Fruit fly (Drosophila melanogaster) whole organism, embryonic: Measurements from ENCODE around the gene Gr36b.

Experiments
- B-H1 ChIP-seq: fragments of 200-800 bp; sonication (Bioruptor generic); IDR thresholded peaks from 3 replicates; pipeline ENCODE4 v1.3.6; 2022; ENCODE audit warnings: missing biosample characterization, missing genetic modification characterization
- Bdp1 ChIP-seq: fragments of 200-800 bp; sonication (Bioruptor generic); optimal IDR thresholded peaks from 3 replicates; lab custom pipeline; 2016; ENCODE audit warnings: missing biosample characterization, missing genetic modification characterization
- CG11456 ChIP-seq: fragments of 200-800 bp; sonication (Bioruptor generic); IDR thresholded peaks from 3 replicates; pipeline ENCODE4 v1.3.6; 2022; ENCODE audit warnings: missing biosample characterization, missing genetic modification characterization
- CG12155 ChIP-seq: fragments of 200-800 bp; sonication (Bioruptor generic); optimal IDR thresholded peaks from 3 replicates; lab custom pipeline; 2016; ENCODE audit warnings: missing biosample characterization, missing genetic modification characterization
- CG12219 ChIP-seq: fragments of 200-800 bp; sonication (Bioruptor generic); optimal IDR thresholded peaks from 3 replicates; lab custom pipeline; 2018; ENCODE audit warnings: missing biosample characterization, mild to moderate bottlenecking, missing genetic modification characterization
- CG13624 ChIP-seq: fragments of 200-800 bp; sonication (Bioruptor generic); optimal IDR thresholded peaks from 2 replicates; lab custom pipeline; 2016; ENCODE audit warnings: missing biosample characterization, missing genetic modification characterization
- CG14050 ChIP-seq: fragments of 200-800 bp; sonication (Bioruptor generic); IDR thresholded peaks from 3 replicates; pipeline ENCODE4 v1.3.6; 2022; ENCODE audit warnings: missing biosample characterization, missing genetic modification characterization
- CG14860 ChIP-seq: fragments of 200-800 bp; sonication (Bioruptor generic); IDR thresholded peaks from 3 replicates; pipeline ENCODE4 v1.3.6; 2022; ENCODE audit warnings: missing biosample characterization, missing genetic modification characterization; ENCODE audit not compliant: partially characterized antibody
- CG15479 ChIP-seq: fragments of 200-800 bp; sonication (Bioruptor generic); optimal IDR thresholded peaks from 3 replicates; lab custom pipeline; 2019; ENCODE audit warnings: missing biosample characterization, mild to moderate bottlenecking, missing genetic modification characterization, moderate library complexity
- CG2129 ChIP-seq: fragments of 200-800 bp; sonication (Bioruptor generic); IDR thresholded peaks from 2 replicates; pipeline ENCODE4 v1.3.6; 2022; ENCODE audit warnings: missing biosample characterization, missing genetic modification characterization; ENCODE audit not compliant: partially characterized antibody
- CG2712 ChIP-seq: fragments of 200-800 bp; optimal IDR thresholded peaks from 3 replicates; lab custom pipeline; 2019; ENCODE audit warnings: missing biosample characterization, mild to moderate bottlenecking, missing genetic modification characterization, moderate library complexity
- CG3065 ChIP-seq: fragments of 200-800 bp; sonication (Bioruptor generic); optimal IDR thresholded peaks from 2 replicates; lab custom pipeline; 2016; ENCODE audit warnings: missing biosample characterization, missing genetic modification characterization
- CG4854 ChIP-seq: fragments of 200-800 bp; sonication (Bioruptor generic); optimal IDR thresholded peaks from 2 replicates; lab custom pipeline; 2016; ENCODE audit warnings: missing biosample characterization, missing genetic modification characterization, inconsistent platforms
- Camta ChIP-seq: fragments of 200-800 bp; sonication (Bioruptor generic); optimal IDR thresholded peaks from 2 replicates; lab custom pipeline; 2016; ENCODE audit warnings: missing biosample characterization, missing genetic modification characterization
- CoRest ChIP-seq: fragments of 200-800 bp; sonication (Bioruptor generic); optimal IDR thresholded peaks from 3 replicates; lab custom pipeline; 2018; ENCODE audit warnings: missing biosample characterization, mild to moderate bottlenecking, missing genetic modification characterization, moderate library complexity
- Hand ChIP-seq: fragments of 200-800 bp; sonication (Bioruptor generic); optimal IDR thresholded peaks from 2 replicates; lab custom pipeline; 2017; ENCODE audit warnings: mild to moderate bottlenecking, missing biosample characterization, missing genetic modification reagents, missing genetic modification characterization
- HmgD ChIP-seq: fragments of 200-800 bp; sonication (Bioruptor generic); optimal IDR thresholded peaks from 3 replicates; lab custom pipeline; 2016; ENCODE audit warnings: missing biosample characterization, missing genetic modification characterization
- Hmx ChIP-seq: fragments of 200-800 bp; sonication (Bioruptor generic); optimal IDR thresholded peaks from 2 replicates; lab custom pipeline; 2016; ENCODE audit warnings: missing biosample characterization, missing genetic modification characterization
- Hr51 ChIP-seq, 2 experiments: fragments of 200-800 bp; sonication (Bioruptor generic); optimal IDR thresholded peaks; 2 replicates in 1 of 2; 3 replicates in 1 of 2; lab custom pipeline; 2016 to 2018; ENCODE audit warnings: missing biosample characterization in 2 of 2, missing genetic modification characterization in 2 of 2, mild to moderate bottlenecking in 1 of 2, moderate library complexity in 1 of 2
- Scr ChIP-seq: fragments of 200-800 bp; sonication (Bioruptor generic); IDR thresholded peaks from 2 replicates; pipeline ENCODE4 v1.3.6; 2022; ENCODE audit warnings: missing biosample characterization, missing genetic modification characterization; ENCODE audit not compliant: partially characterized antibody
- Six4 ChIP-seq: fragments of 200-800 bp; sonication (Bioruptor generic); optimal IDR thresholded peaks from 2 replicates; lab custom pipeline; 2016; ENCODE audit warnings: missing biosample characterization, missing genetic modification characterization
- Xrp1 ChIP-seq: fragments of 200-800 bp; sonication (Bioruptor generic); IDR thresholded peaks from 2 replicates; pipeline ENCODE4 v1.3.6; 2022; ENCODE audit warnings: missing biosample characterization, missing genetic modification characterization
- bcd ChIP-seq: fragments of 200-800 bp; sonication (Bioruptor generic); optimal IDR thresholded peaks from 2 replicates; lab custom pipeline; 2017; ENCODE audit warnings: missing biosample characterization, mild to moderate bottlenecking, missing genetic modification characterization
- bsh ChIP-seq, 2 experiments: fragments of 200-800 bp; sonication (Bioruptor generic); optimal IDR thresholded peaks; 2 replicates each; lab custom pipeline; 2017 to 2018; ENCODE audit warnings: mild to moderate bottlenecking in 2 of 2, missing biosample characterization in 2 of 2, missing genetic modification characterization in 2 of 2, moderate library complexity in 1 of 2
- btn ChIP-seq: fragments of 200-800 bp; sonication (Bioruptor generic); optimal IDR thresholded peaks from 2 replicates; lab custom pipeline; 2016; ENCODE audit warnings: missing biosample characterization, missing genetic modification characterization
- cas ChIP-seq: fragments of 200-800 bp; sonication (Bioruptor generic); IDR thresholded peaks from 2 replicates; pipeline ENCODE4 v1.3.6; 2022; ENCODE audit warnings: missing biosample characterization, missing genetic modification characterization
- chif ChIP-seq, 2 experiments: fragments of 200-800 bp; sonication (Bioruptor generic); optimal IDR thresholded peaks; 3 replicates each; lab custom pipeline; 2016; ENCODE audit warnings: missing biosample characterization in 2 of 2, missing genetic modification characterization in 2 of 2
- cwo ChIP-seq: fragments of 200-800 bp; sonication (Bioruptor generic); optimal IDR thresholded peaks from 3 replicates; lab custom pipeline; 2017; ENCODE audit warnings: missing biosample characterization, missing genetic modification characterization, mild to moderate bottlenecking, moderate library complexity, missing genetic modification reagents
- da ChIP-seq: fragments of 200-800 bp; sonication (Bioruptor generic); optimal IDR thresholded peaks from 2 replicates; lab custom pipeline; 2016; ENCODE audit warnings: missing biosample characterization, missing genetic modification characterization
- dan ChIP-seq: fragments of 200-800 bp; sonication (Bioruptor generic); IDR thresholded peaks from 2 replicates; pipeline ENCODE4 v1.3.6; 2022; ENCODE audit warnings: missing biosample characterization, missing genetic modification characterization
- fru ChIP-seq: fragments of >200 bp; optimal IDR thresholded peaks from 2 replicates; lab custom pipeline; 2017
- gcm ChIP-seq: fragments of 200-800 bp; sonication (Bioruptor generic); optimal IDR thresholded peaks from 2 replicates; lab custom pipeline; 2019; ENCODE audit warnings: missing biosample characterization, mild to moderate bottlenecking, missing genetic modification characterization, moderate library complexity
- gcm2 ChIP-seq: fragments of 200-800 bp; sonication (Bioruptor generic); optimal IDR thresholded peaks from 2 replicates; lab custom pipeline; 2016; ENCODE audit warnings: missing biosample characterization, missing genetic modification characterization
- grau ChIP-seq: fragments of 200-800 bp; optimal IDR thresholded peaks from 3 replicates; lab custom pipeline; 2019; ENCODE audit warnings: missing biosample characterization, mild to moderate bottlenecking, missing genetic modification characterization, moderate library complexity
- gsb-n ChIP-seq: fragments of 200-800 bp; sonication (Bioruptor generic); optimal IDR thresholded peaks from 3 replicates; lab custom pipeline; 2018; ENCODE audit warnings: missing biosample characterization, mild to moderate bottlenecking, missing genetic modification characterization
- hkb ChIP-seq, 2 experiments: fragments of 200-800 bp in 1 of 2; fragments of >200 bp in 1 of 2; sonication (Bioruptor generic) in 1 of 2; IDR thresholded peaks in 1 of 2; optimal IDR thresholded peaks in 1 of 2; 2 replicates each; pipeline versions ENCODE4 v1.3.6 to Lab custom; 2017 to 2022; ENCODE audit warnings: missing biosample characterization in 1 of 2, missing genetic modification characterization in 1 of 2
- hth ChIP-seq: fragments of >200 bp; optimal IDR thresholded peaks from 2 replicates; lab custom pipeline; 2017; ENCODE audit warnings: inconsistent platforms
- jumu ChIP-seq: fragments of 200-800 bp; sonication (Bioruptor generic); optimal IDR thresholded peaks from 3 replicates; lab custom pipeline; 2016; ENCODE audit warnings: missing biosample characterization, missing genetic modification characterization
- kah ChIP-seq: fragments of 200-800 bp; sonication (Bioruptor generic); optimal IDR thresholded peaks from 2 replicates; lab custom pipeline; 2018; ENCODE audit warnings: missing biosample characterization, mild to moderate bottlenecking, missing genetic modification characterization
- maf-S ChIP-seq: fragments of 200-800 bp; sonication (Bioruptor generic); optimal IDR thresholded peaks from 2 replicates; lab custom pipeline; 2016; ENCODE audit warnings: missing biosample characterization, missing genetic modification characterization
- nmo ChIP-seq: fragments of 200-800 bp; sonication (Bioruptor generic); optimal IDR thresholded peaks from 2 replicates; lab custom pipeline; 2018; ENCODE audit warnings: missing biosample characterization, mild to moderate bottlenecking, missing genetic modification characterization, moderate library complexity
- otp ChIP-seq: fragments of 200-800 bp; sonication (Bioruptor generic); IDR thresholded peaks from 3 replicates; pipeline ENCODE4, ENCODE4 v1.3.6; 2022; ENCODE audit warnings: missing biosample characterization, missing genetic modification characterization
- phol ChIP-seq: fragments of 200-800 bp; sonication (Bioruptor generic); optimal IDR thresholded peaks from 3 replicates; lab custom pipeline; 2018; ENCODE audit warnings: missing biosample characterization, mild to moderate bottlenecking, missing genetic modification characterization, moderate library complexity
- pzg ChIP-seq: fragments of 200-800 bp; sonication (Bioruptor generic); optimal IDR thresholded peaks from 3 replicates; lab custom pipeline; 2018; ENCODE audit warnings: missing biosample characterization, mild to moderate bottlenecking, missing genetic modification characterization, moderate library complexity
- seq ChIP-seq: fragments of 200-800 bp; sonication (Bioruptor generic); IDR thresholded peaks from 2 replicates; pipeline ENCODE4 v1.3.6; 2022; ENCODE audit warnings: missing biosample characterization, missing genetic modification characterization
- stc ChIP-seq: fragments of 200-800 bp; sonication (Bioruptor generic); IDR thresholded peaks from 2 replicates; pipeline ENCODE4 v1.3.6; 2022; ENCODE audit warnings: missing biosample characterization, missing genetic modification characterization
- trh ChIP-seq: fragments of 200-800 bp; sonication (Bioruptor generic); optimal IDR thresholded peaks from 2 replicates; lab custom pipeline; 2016; ENCODE audit warnings: missing biosample characterization, missing genetic modification characterization
- twi ChIP-seq: fragments of 200-800 bp; optimal IDR thresholded peaks from 2 replicates; lab custom pipeline; 2019; ENCODE audit warnings: missing biosample characterization, mild to moderate bottlenecking, missing genetic modification characterization, moderate library complexity
- unpg ChIP-seq: fragments of 200-800 bp; sonication (Bioruptor generic); optimal IDR thresholded peaks from 3 replicates; lab custom pipeline; 2018; ENCODE audit warnings: missing biosample characterization, mild to moderate bottlenecking, missing genetic modification characterization, moderate library complexity
- vnd ChIP-seq: fragments of 200-800 bp; sonication (Bioruptor generic); IDR thresholded peaks from 3 replicates; pipeline ENCODE4 v1.3.6; 2022; ENCODE audit warnings: missing biosample characterization, missing genetic modification characterization; ENCODE audit not compliant: partially characterized antibody
- zen2 ChIP-seq: fragments of 200-800 bp; sonication (Bioruptor generic); IDR thresholded peaks from 3 replicates; pipeline ENCODE4 v1.3.6; 2022; ENCODE audit warnings: missing biosample characterization, missing genetic modification characterization; ENCODE audit not compliant: partially characterized antibody

Gr36b gene

DNA sequence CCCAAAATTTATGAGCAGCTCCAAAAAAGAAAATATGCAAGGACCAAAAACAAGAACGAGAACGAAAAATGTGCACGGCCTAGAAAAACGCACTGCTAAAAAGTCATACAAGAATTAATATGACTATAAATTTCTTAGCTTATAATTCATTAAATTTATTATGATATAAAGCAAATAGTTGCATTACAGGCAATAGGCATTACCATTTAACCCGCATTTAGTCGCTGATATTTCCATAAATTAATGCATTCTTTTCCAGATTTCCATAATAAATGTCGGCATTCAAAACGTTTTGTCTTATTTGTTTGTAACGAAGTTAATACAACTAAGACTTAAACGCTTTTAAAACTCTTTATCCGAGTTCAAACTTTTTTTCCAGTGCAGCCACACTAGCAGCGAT lies 50.8 kb downstream of the Gr36b start (continued):
- no peak for TF ChIP-seq Hmx (GFP tag; lab: Kevin White, UChicago)
- TF ChIP-seq gcm2, result no peak
- TF ChIP-seq gsb-n (tag; lab: Kevin White, UChicago), result no peak
- TF ChIP-seq bcd, result peak; percentile 2
- TF ChIP-seq CG12155, result no peak
- TF ChIP-seq CG14050, result no peak
- peak in 1 of 2 experiments; percentile 22 for TF ChIP-seq bsh (GFP tag; optimal IDR thresholded peaks at IDR 0.05; lab: Kevin White, UChicago)
- TF ChIP-seq dan (GFP tag; lab: Robert Waterston, UW), result no peak
- TF ChIP-seq Scr (GFP tag; lab: Robert Waterston, UW), result no peak
- TF ChIP-seq Six4 (GFP tag; lab: Kevin White, UChicago), result no peak
- no peak for TF ChIP-seq stc (GFP tag; lab: Robert Waterston, UW)
- peak; percentile 42 for TF ChIP-seq nmo (GFP tag; lab: Kevin White, UChicago)
- TF ChIP-seq seq (GFP tag; lab: Robert Waterston, UW), result no peak
- no peak for TF ChIP-seq Hand (GFP tag; lab: Kevin White, UChicago)
- TF ChIP-seq CG4854 (GFP tag; lab: Kevin White, UChicago), result no peak
- TF ChIP-seq cas (GFP tag; lab: Robert Waterston, UW), result no peak
- TF ChIP-seq B-H1, result no peak
- no peak for TF ChIP-seq cwo (GFP tag; lab: Kevin White, UChicago)
- no peak for TF ChIP-seq trh
- no peak for TF ChIP-seq HmgD (GFP tag; lab: Kevin White, UChicago)
- no peak for TF ChIP-seq gcm (GFP tag; lab: Kevin White, UChicago)
- TF ChIP-seq Xrp1 (GFP tag; lab: Robert Waterston, UW), result peak; percentile 20; the same call in 1 of the 2 replicates
- no peak for TF ChIP-seq otp (GFP tag; lab: Robert Waterston, UW)
- TF ChIP-seq Hr51 (GFP tag; optimal IDR thresholded peaks at IDR 0.05; lab: Kevin White, UChicago), result peak in 1 of 2 experiments; percentile 40
- peak; percentile 65 for TF ChIP-seq phol (tag; lab: Kevin White, UChicago)
- TF ChIP-seq hth (lab: Kevin White, UChicago), result no peak
- TF ChIP-seq jumu (GFP tag; lab: Kevin White, UChicago), result no peak
- TF ChIP-seq CG13624 (GFP tag; lab: Kevin White, UChicago), result no peak
- TF ChIP-seq zen2 (GFP tag; lab: Robert Waterston, UW), result no peak
- no peak for TF ChIP-seq chif (GFP tag; optimal IDR thresholded peaks at IDR 0.05; lab: Kevin White, UChicago)
- TF ChIP-seq kah, result no peak
- no peak for TF ChIP-seq twi (tag; lab: Kevin White, UChicago)
- peak; percentile 28 for TF ChIP-seq CoRest (tag; lab: Kevin White, UChicago)
- peak; percentile 2 for TF ChIP-seq unpg (GFP tag; lab: Kevin White, UChicago)
- TF ChIP-seq CG11456, result no peak
- no peak for TF ChIP-seq fru (lab: Kevin White, UChicago)
- no peak for TF ChIP-seq btn
- no peak for TF ChIP-seq CG2129 (GFP tag; lab: Robert Waterston, UW)
- no peak for TF ChIP-seq Camta (GFP tag; lab: Kevin White, UChicago)
- no peak for TF ChIP-seq CG15479 (GFP tag; lab: Kevin White, UChicago)
- no peak for TF ChIP-seq CG14860 (GFP tag; lab: Robert Waterston, UW)
- TF ChIP-seq CG3065 (GFP tag; lab: Kevin White, UChicago), result no peak
- no peak for TF ChIP-seq maf-S (GFP tag; lab: Kevin White, UChicago)
- TF ChIP-seq grau (tag; lab: Kevin White, UChicago), result peak; percentile 17
- no peak for TF ChIP-seq hkb (optimal IDR thresholded peaks at IDR 0.05; lab: Kevin White, UChicago)
- TF ChIP-seq hkb (GFP tag; IDR thresholded peaks at IDR 0.05; lab: Robert Waterston, UW), result no peak
- TF ChIP-seq vnd (GFP tag; lab: Robert Waterston, UW), result no peak
- TF ChIP-seq CG2712 (tag; lab: Kevin White, UChicago), result peak; percentile 59
- TF ChIP-seq CG12219 (GFP tag; lab: Kevin White, UChicago), result no peak
- no peak for TF ChIP-seq Bdp1 (GFP tag; lab: Kevin White, UChicago)
- TF ChIP-seq da (GFP tag; lab: Kevin White, UChicago), result no peak
- no peak for TF ChIP-seq pzg (GFP tag; lab: Kevin White, UChicago)
